Worm (Caenorhabditis elegans): ENCODE results near the gene F41G3.10.
A peak's percentile ranks its signal among the peaks of the same experiment; 100 is the strongest.

Gene F41G3.10

ce11 chrII:6729331-6729730 lies 20.0 kb downstream of the F41G3.10 start, which contains the start of gene T14B4.8:
Gene T14B4.8 (minus strand): TSS chrII:6729390.
- TF ChIP-seq ceh-100 (GFP tag; IDR thresholded peaks at IDR 0.05) (no peak), F57C9.4 (tag; optimal IDR thresholded peaks at IDR 0.05) (no peak), hmg-1.2 (GFP tag; IDR thresholded peaks at IDR 0.05) (peak; percentile 63; the same call in 1 of the 2 replicates)

ce11 chrII:6726814-6727213 lies 22.5 kb downstream of the F41G3.10 start:
- TF ChIP-seq zfh-2 (GFP tag; conservative IDR thresholded peaks at IDR 0.05) (no peak), sea-2 (GFP tag; IDR thresholded peaks at IDR 0.05) (no peak), let-607 (tag; optimal IDR thresholded peaks at IDR 0.05) (no peak), lir-1 (GFP tag; conservative IDR thresholded peaks at IDR 0.05) (no peak), T07F8.4 (tag; optimal IDR thresholded peaks at IDR 0.05) (no peak), nfyb-1 (GFP tag; IDR thresholded peaks at IDR 0.05) (no peak), attf-6 (GFP tag; IDR thresholded peaks at IDR 0.05) (no peak), F22D6.2 (tag; optimal IDR thresholded peaks at IDR 0.05) (no peak), Y56A3A.18 (GFP tag; IDR thresholded peaks at IDR 0.05) (no peak), tbp1 (GFP tag; optimal IDR thresholded peaks at IDR 0.05) (no peak), rec-8 (tag; optimal IDR thresholded peaks at IDR 0.05) (no peak), egl-44 (GFP tag; IDR thresholded peaks at IDR 0.05) (no peak), ceh-27 (GFP tag; optimal IDR thresholded peaks at IDR 0.05) (no peak), nhr-179 (tag; optimal IDR thresholded peaks at IDR 0.05) (no peak), hsf-1 (GFP tag; IDR thresholded peaks at IDR 0.05) (no peak), unc-62 (GFP tag; optimal IDR thresholded peaks at IDR 0.05) (no peak), ceh-91 (GFP tag; IDR thresholded peaks at IDR 0.05) (no peak)

ce11 chrII:6721581-6721980 lies 27.7 kb downstream of the F41G3.10 start:
- TF ChIP-seq mcd-1 (GFP tag; IDR thresholded peaks at IDR 0.05): peak; percentile 51; the same call in 1 of the 2 replicates
- TF ChIP-seq snpc-3.4 (tag; optimal IDR thresholded peaks at IDR 0.05): peak; percentile 12
- no peak for TF ChIP-seq B0035.1 (tag; optimal IDR thresholded peaks at IDR 0.05)
- TF ChIP-seq ztf-22 (GFP tag; optimal IDR thresholded peaks at IDR 0.05): no peak
- no peak for TF ChIP-seq B0019.2 (GFP tag; conservative IDR thresholded peaks at IDR 0.05)
- no peak for TF ChIP-seq sptf-2 (GFP tag; optimal IDR thresholded peaks at IDR 0.05)
- peak; percentile 4 for TF ChIP-seq nhr-27 (tag; optimal IDR thresholded peaks at IDR 0.05)
- TF ChIP-seq hrde-1 (tag; optimal IDR thresholded peaks at IDR 0.05; ENCODE audit: borderline replicate concordance): no peak
- peak; percentile 41 for TF ChIP-seq ceh-27 (GFP tag; optimal IDR thresholded peaks at IDR 0.05)
- no peak for TF ChIP-seq B0336.3 (GFP tag; IDR thresholded peaks at IDR 0.05)
- no peak for TF ChIP-seq Y67H2A.10 (GFP tag; conservative IDR thresholded peaks at IDR 0.05)
- TF ChIP-seq hlh-26 (GFP tag; conservative IDR thresholded peaks at IDR 0.05): no peak
- TF ChIP-seq T07F8.4 (tag; optimal IDR thresholded peaks at IDR 0.05): peak; percentile 22
- TF ChIP-seq die-1 (tag; optimal IDR thresholded peaks at IDR 0.05): peak; percentile 70
- TF ChIP-seq nhr-179 (tag; optimal IDR thresholded peaks at IDR 0.05): no peak
- peak; percentile 13 for TF ChIP-seq ztf-18 (tag; optimal IDR thresholded peaks at IDR 0.05)
- 0 out of 2 replicates have a peak, but pooled peaks have one; percentile 24 for TF ChIP-seq ceh-100 (GFP tag; IDR thresholded peaks at IDR 0.05)
- TF ChIP-seq hlh-12 (tag; optimal IDR thresholded peaks at IDR 0.05): no peak
- no peak for TF ChIP-seq mel-28 (tag; optimal IDR thresholded peaks at IDR 0.05; ENCODE audit: borderline replicate concordance)
- TF ChIP-seq F37B4.10 (GFP tag; IDR thresholded peaks at IDR 0.05): no peak
- TF ChIP-seq chd-7 (tag; optimal IDR thresholded peaks at IDR 0.05): peak; percentile 39
- TF ChIP-seq nhr-90 (tag; optimal IDR thresholded peaks at IDR 0.05): no peak
- 0 out of 2 replicates have a peak, but pooled peaks have one; percentile 45 for TF ChIP-seq ztf-25 (GFP tag; IDR thresholded peaks at IDR 0.05)
- no peak for TF ChIP-seq egl-18 (GFP tag; IDR thresholded peaks at IDR 0.05)
- no peak for TF ChIP-seq hsf-1 (GFP tag; IDR thresholded peaks at IDR 0.05)
- TF ChIP-seq egrh-3 (GFP tag; IDR thresholded peaks at IDR 0.05): peak; percentile 44; the same call in 1 of the 2 replicates
- 0 out of 2 replicates have a peak, but pooled peaks have one; percentile 51 for TF ChIP-seq madf-6 (GFP tag; IDR thresholded peaks at IDR 0.05)
- no peak for TF ChIP-seq pha-4 (tag; optimal IDR thresholded peaks at IDR 0.05)
- no peak for TF ChIP-seq Y79H2A.3 (GFP tag; conservative IDR thresholded peaks at IDR 0.05)
- peak; percentile 0 for TF ChIP-seq K12H6.12 (tag; optimal IDR thresholded peaks at IDR 0.05)
- TF ChIP-seq rec-8 (tag; optimal IDR thresholded peaks at IDR 0.05): no peak
- no peak for TF ChIP-seq egl-44 (GFP tag; IDR thresholded peaks at IDR 0.05)

Data from whole organism, young adult.